Worm (Caenorhabditis elegans) whole organism, early embryonic: ENCODE results near the gene R12H7.4.

Source experiments
- ceh-36 ChIP-seq: sonication (generic microtip); optimal IDR thresholded peaks from 2 replicates; lab custom pipeline; 2016; ENCODE audit warnings: missing genetic modification characterization, inconsistent platforms, missing compliant biosample characterization
- hnd-1 ChIP-seq: sonication (generic microtip); optimal IDR thresholded peaks from 2 replicates; lab custom pipeline; 2016; ENCODE audit warnings: missing genetic modification characterization, missing compliant biosample characterization

DNA sequence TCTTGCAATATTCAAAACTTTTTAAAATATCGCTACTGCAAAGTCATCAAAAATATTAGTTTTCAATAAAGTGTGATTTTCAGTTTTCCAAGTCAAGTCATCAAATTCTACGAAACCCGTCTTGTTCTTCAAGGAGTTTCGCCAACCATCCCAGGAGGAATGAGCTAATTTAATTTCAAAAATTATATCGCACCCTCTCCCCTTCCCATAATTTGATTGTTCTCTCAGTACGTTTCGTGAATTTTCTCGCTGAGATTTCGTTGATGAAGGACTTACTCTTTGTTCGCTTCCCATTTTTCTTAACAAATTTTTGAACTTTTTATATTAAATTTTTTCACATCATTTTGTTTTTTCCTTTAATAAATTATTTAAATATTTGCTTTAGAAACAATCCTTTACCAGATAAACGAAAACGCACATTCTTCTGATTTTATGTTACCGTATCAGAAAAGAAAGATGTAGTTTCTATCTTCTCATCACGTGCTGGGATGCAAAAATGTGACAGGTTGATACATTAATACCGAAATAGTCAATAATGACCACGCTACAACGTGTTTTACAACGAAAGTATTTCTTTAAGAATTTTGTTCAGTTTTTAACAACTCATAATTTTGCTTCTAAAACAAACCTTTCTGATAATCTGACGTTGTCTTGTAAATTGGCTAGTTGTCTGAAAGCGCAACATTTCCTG is 29.9 kb downstream of the R12H7.4 start:
- TF ChIP-seq ceh-36: no peak
- TF ChIP-seq hnd-1 (tag; lab: Kevin White, UChicago): no peak
